Fruit fly (Drosophila melanogaster): Measurements from ENCODE around the gene CG12003.

CG12003 gene

dm6 chr3L:1609611-1610010, 44.4 kb downstream of the CG12003 start (continued):
- TF ChIP-seq wdn (GFP tag; IDR thresholded peaks at IDR 0.05) (0 out of 2 replicates have a peak, but pooled peaks have one; percentile 36), Dp (GFP tag; optimal IDR thresholded peaks at IDR 0.05) (no peak), usp (GFP tag; optimal IDR thresholded peaks at IDR 0.05) (no peak), CG31441 (GFP tag; IDR thresholded peaks at IDR 0.05) (peak; percentile 31; the same call in 1 of the 2 replicates), crol (GFP tag; IDR thresholded peaks at IDR 0.05) (no peak), CG2875 (GFP tag; optimal IDR thresholded peaks at IDR 0.05) (no peak), Vsx1 (GFP tag; optimal IDR thresholded peaks at IDR 0.05) (no peak), Hr51 (GFP tag; optimal IDR thresholded peaks at IDR 0.05) (peak in 1 of 2 experiments; percentile 39), ttk (GFP tag; IDR thresholded peaks at IDR 0.05) (no peak), CG32532 (GFP tag; IDR thresholded peaks at IDR 0.05) (peak; percentile 66; the same call in 1 of the 2 replicates), CG30403 (GFP tag; optimal IDR thresholded peaks at IDR 0.05) (peak; percentile 50), HmgD (GFP tag; optimal IDR thresholded peaks at IDR 0.05) (no peak), Hmx (GFP tag; optimal IDR thresholded peaks at IDR 0.05) (no peak), Oli (tag; optimal IDR thresholded peaks at IDR 0.05) (peak; percentile 41), cg (GFP tag; optimal IDR thresholded peaks at IDR 0.05) (no peak), CG7556 (GFP tag; optimal IDR thresholded peaks at IDR 0.05) (peak; percentile 24), Mes4 (GFP tag; optimal IDR thresholded peaks at IDR 0.05) (no peak), Tbp (GFP tag; optimal IDR thresholded peaks at IDR 0.05) (no peak), CG18599 (GFP tag; optimal IDR thresholded peaks at IDR 0.05) (peak; percentile 48), CG3281 (GFP tag; optimal IDR thresholded peaks at IDR 0.05) (peak; percentile 62), ftz-f1 (GFP tag; optimal IDR thresholded peaks at IDR 0.05) (no peak), CG13424 (tag; optimal IDR thresholded peaks at IDR 0.05) (peak; percentile 5), Blimp-1 (GFP tag; optimal IDR thresholded peaks at IDR 0.05) (no peak), Rx (GFP tag; IDR thresholded peaks at IDR 0.05) (no peak), fd64A (GFP tag; optimal IDR thresholded peaks at IDR 0.05) (no peak), Lhr (GFP tag; optimal IDR thresholded peaks at IDR 0.05) (no peak), kay (GFP tag; optimal IDR thresholded peaks at IDR 0.05) (no peak), Sox100B (GFP tag; optimal IDR thresholded peaks at IDR 0.05) (no peak), emc (GFP tag; optimal IDR thresholded peaks at IDR 0.05) (no peak), Sin3A (optimal IDR thresholded peaks at IDR 0.05) (no peak), CG10462 (GFP tag; optimal IDR thresholded peaks at IDR 0.05) (no peak), CG14014 (GFP tag; IDR thresholded peaks at IDR 0.05) (peak; percentile 54), peb (GFP tag; IDR thresholded peaks at IDR 0.05) (no peak), CG1602 (GFP tag; optimal IDR thresholded peaks at IDR 0.05) (no peak), CG7372 (GFP tag; IDR thresholded peaks at IDR 0.05) (peak; percentile 48; the same call in 1 of the 2 replicates), hth (optimal IDR thresholded peaks at IDR 0.05) (no peak), shn (GFP tag; optimal IDR thresholded peaks at IDR 0.05) (peak; percentile 1), CG10147 (GFP tag; optimal IDR thresholded peaks at IDR 0.05) (peak; percentile 66), CG4328 (GFP tag; optimal IDR thresholded peaks at IDR 0.05) (no peak), CG11696 (GFP tag; IDR thresholded peaks at IDR 0.05) (no peak), CG7963 (GFP tag; IDR thresholded peaks at IDR 0.05; ENCODE audit: partially characterized antibody) (no peak), CG8290 (GFP tag; optimal IDR thresholded peaks at IDR 0.05) (no peak), CG8290 (tag; optimal IDR thresholded peaks at IDR 0.05) (peak in 1 of 2 experiments; percentile 25), otp (GFP tag; IDR thresholded peaks at IDR 0.05) (no peak), CoRest (tag; optimal IDR thresholded peaks at IDR 0.05) (peak; percentile 62), CG10274 (GFP tag; optimal IDR thresholded peaks at IDR 0.05) (peak; percentile 9), CG15696 (tag; optimal IDR thresholded peaks at IDR 0.05) (no peak), Sry-β (GFP tag; optimal IDR thresholded peaks at IDR 0.05) (no peak), CG17361 (GFP tag; IDR thresholded peaks at IDR 0.05) (peak; percentile 49; the same call in 1 of the 3 replicates), mam (GFP tag; optimal IDR thresholded peaks at IDR 0.05) (peak; percentile 45), CG10431 (GFP tag; optimal IDR thresholded peaks at IDR 0.05) (no peak), CG10366 (GFP tag; IDR thresholded peaks at IDR 0.05) (peak; percentile 19; the same call in 1 of the 2 replicates)

All from whole organism, embryonic.